Worm (Caenorhabditis elegans): ENCODE results near the gene C49F5.3.
"Not testable (repeated sequence)": the region's sequence is repeated elsewhere in the genome, so short reads cannot be mapped to it uniquely, and the experiment has no call there.

The C49F5.3 gene

ce11 chrX:11964555-11964954 lies 18.9 kb downstream of the C49F5.3 start:
- no peak for TF ChIP-seq him-1 (tag; optimal IDR thresholded peaks at IDR 0.05)
- no peak for TF ChIP-seq dao-5 (tag; optimal IDR thresholded peaks at IDR 0.05)
- no peak for TF ChIP-seq W03F9.2 (tag; optimal IDR thresholded peaks at IDR 0.05)

ce11 chrX:11963659-11964058 lies 19.8 kb downstream of the C49F5.3 start:
- no peak for TF ChIP-seq W03F9.2 (tag; optimal IDR thresholded peaks at IDR 0.05)
- no peak for TF ChIP-seq him-1 (tag; optimal IDR thresholded peaks at IDR 0.05)
- no peak for TF ChIP-seq dao-5 (tag; optimal IDR thresholded peaks at IDR 0.05)

ce11 chrX:11962050-11962788 lies 21.2 kb downstream of the C49F5.3 start:
- TF ChIP-seq dao-5 (tag; optimal IDR thresholded peaks at IDR 0.05): no peak
- no peak for TF ChIP-seq him-1 (tag; optimal IDR thresholded peaks at IDR 0.05)
- no peak for TF ChIP-seq W03F9.2 (tag; optimal IDR thresholded peaks at IDR 0.05)

- TF ChIP-seq dao-5, him-1, W03F9.2 (tag; optimal IDR thresholded peaks at IDR 0.05): not testable (repeated sequence)
Observed at ce11 chrX:11961103-11961502, 22.3 kb downstream of the C49F5.3 start, which contains the start of gene C49F5.13. Gene C49F5.13 (plus strand): TSS chrX:11961403.

ce11 chrX:11959838-11960237 lies 23.6 kb downstream of the C49F5.3 start, which contains the start of gene C49F5.8:
Gene C49F5.8 (plus strand): TSS chrX:11960138.
- TF ChIP-seq dao-5 (tag; optimal IDR thresholded peaks at IDR 0.05) (no peak), him-1 (tag; optimal IDR thresholded peaks at IDR 0.05) (no peak), W03F9.2 (tag; optimal IDR thresholded peaks at IDR 0.05) (no peak)

ce11 chrX:11957246-11957645 lies 26.2 kb downstream of the C49F5.3 start, which contains the start of gene T08D10.5:
Gene T08D10.5 (plus strand): TSS chrX:11957546.
- TF ChIP-seq W03F9.2 (tag; optimal IDR thresholded peaks at IDR 0.05) (no peak), dao-5 (tag; optimal IDR thresholded peaks at IDR 0.05) (no peak), him-1 (tag; optimal IDR thresholded peaks at IDR 0.05) (no peak)

- TF ChIP-seq W03F9.2 (tag; optimal IDR thresholded peaks at IDR 0.05) (no peak), him-1 (tag; optimal IDR thresholded peaks at IDR 0.05) (no peak), dao-5 (tag; optimal IDR thresholded peaks at IDR 0.05) (no peak)
Observed at ce11 chrX:11955125-11955524, 28.3 kb downstream of the C49F5.3 start, which contains the start of gene T08D10.3. Gene T08D10.3 (plus strand): TSS chrX:11955425.

ce11 chrX:11953229-11953628 lies 30.2 kb downstream of the C49F5.3 start, which contains the start of gene T08D10.4:
Gene T08D10.4 (minus strand): TSS chrX:11953329.
- TF ChIP-seq W03F9.2 (tag; optimal IDR thresholded peaks at IDR 0.05): no peak
- TF ChIP-seq him-1 (tag; optimal IDR thresholded peaks at IDR 0.05): no peak
- TF ChIP-seq dao-5 (tag; optimal IDR thresholded peaks at IDR 0.05): no peak

ce11 chrX:11952129-11952528 lies 31.3 kb downstream of the C49F5.3 start:
- no peak for TF ChIP-seq him-1 (tag; optimal IDR thresholded peaks at IDR 0.05)
- no peak for TF ChIP-seq W03F9.2 (tag; optimal IDR thresholded peaks at IDR 0.05)
- no peak for TF ChIP-seq dao-5 (tag; optimal IDR thresholded peaks at IDR 0.05)

ce11 chrX:11948184-11948894 lies 35.1 kb downstream of the C49F5.3 start, which contains the start of gene lsd-1:
Gene lsd-1 (plus strand): TSS chrX:11948844.
- TF ChIP-seq him-1 (tag; optimal IDR thresholded peaks at IDR 0.05) (no peak), dao-5 (tag; optimal IDR thresholded peaks at IDR 0.05) (no peak), W03F9.2 (tag; optimal IDR thresholded peaks at IDR 0.05) (no peak)

- no peak for TF ChIP-seq him-1 (tag; optimal IDR thresholded peaks at IDR 0.05)
- no peak for TF ChIP-seq dao-5 (tag; optimal IDR thresholded peaks at IDR 0.05)
- no peak for TF ChIP-seq W03F9.2 (tag; optimal IDR thresholded peaks at IDR 0.05)
Observed at ce11 chrX:11946788-11947463, 36.5 kb downstream of the C49F5.3 start, which contains the start of gene nfya-1. Gene nfya-1 (minus strand): TSS chrX:11946838.

- TF ChIP-seq him-1 (tag; optimal IDR thresholded peaks at IDR 0.05): no peak
- TF ChIP-seq dao-5 (tag; optimal IDR thresholded peaks at IDR 0.05): no peak
- no peak for TF ChIP-seq W03F9.2 (tag; optimal IDR thresholded peaks at IDR 0.05)
Observed at ce11 chrX:11941951-11942350, 41.5 kb downstream of the C49F5.3 start, which contains the start of gene F55G7.3. Gene F55G7.3 (minus strand): TSS chrX:11942051.

ce11 chrX:11938826-11939225 lies 44.6 kb downstream of the C49F5.3 start, which contains the start of gene F55G7.5:
Gene F55G7.5 (minus strand): TSS chrX:11938926.
- TF ChIP-seq dao-5 (tag; optimal IDR thresholded peaks at IDR 0.05) (no peak), W03F9.2 (tag; optimal IDR thresholded peaks at IDR 0.05) (no peak), him-1 (tag; optimal IDR thresholded peaks at IDR 0.05) (no peak)

All from whole organism, L4/young adult.